Worm (Caenorhabditis elegans) whole organism, young adult: Measurements from ENCODE around the gene hcp-3.

Experiments used
- K12H6.12 ChIP-seq: fragments of 200-800 bp; sonication (Bioruptor generic); optimal IDR thresholded peaks from 2 replicates; lab custom pipeline; 2018; ENCODE audit warnings: mild to moderate bottlenecking, missing genetic modification characterization, missing compliant biosample characterization
- ama-1 ChIP-seq, 3 experiments: fragments of 150-350 bp in 1 of 3; sonication (generic microtip) in 2 of 3; optimal IDR thresholded peaks; 2 replicates each; lab custom pipeline; 2014 to 2018; ENCODE audit warnings: missing biosample characterization in 2 of 3, missing genetic modification characterization in 2 of 3, missing genetic modification reagents in 2 of 3
- atf-7 ChIP-seq: sonication (generic microtip); optimal IDR thresholded peaks from 2 replicates; lab custom pipeline; 2017; ENCODE audit warnings: mild to moderate bottlenecking, missing genetic modification characterization, missing compliant biosample characterization
- ceh-40 ChIP-seq: fragments of 200-800 bp; sonication (Bioruptor generic); IDR thresholded peaks from 2 replicates; pipeline ENCODE4 v1.3.6; 2022; ENCODE audit warnings: missing genetic modification characterization, missing compliant biosample characterization
- dpl-1 ChIP-seq: fragments of 150-350 bp; optimal IDR thresholded peaks from 2 replicates; lab custom pipeline; 2014; ENCODE audit warnings: missing biosample characterization, missing genetic modification reagents, missing genetic modification characterization
- let-607 ChIP-seq, 2 experiments: fragments of 200-800 bp in 1 of 2; sonication (Bioruptor generic) in 1 of 2; sonication (generic microtip) in 1 of 2; optimal IDR thresholded peaks; 2 replicates each; lab custom pipeline; 2016 to 2018; ENCODE audit warnings: mild to moderate bottlenecking in 2 of 2, missing compliant biosample characterization in 2 of 2, missing genetic modification characterization in 2 of 2, moderate library complexity in 2 of 2, missing genotype in 1 of 2
- lin-26 ChIP-seq: fragments of 200-800 bp; sonication (Bioruptor generic); IDR thresholded peaks from 2 replicates; pipeline ENCODE4 v1.3.6; 2022; ENCODE audit warnings: missing genetic modification reagents, missing genetic modification characterization, missing compliant biosample characterization
- lin-35 ChIP-seq, 3 experiments: fragments of 150-350 bp in 2 of 3; sonication (generic microtip) in 1 of 3; optimal IDR thresholded peaks; 2 replicates each; lab custom pipeline; 2014 to 2018; ENCODE audit warnings: missing biosample characterization in 3 of 3, missing genetic modification characterization in 3 of 3, missing genetic modification reagents in 3 of 3
- sea-2 ChIP-seq: fragments of 200-800 bp; sonication (Bioruptor generic); IDR thresholded peaks from 2 replicates; pipeline ENCODE4 v1.3.6; 2022; ENCODE audit warnings: missing genetic modification characterization, missing compliant biosample characterization
- snpc-4 ChIP-seq, 5 experiments: fragments of 150-350 bp in 1 of 5; sonication (generic microtip) in 4 of 5; optimal IDR thresholded peaks; 2 replicates each; lab custom pipeline; 2014 to 2018; ENCODE audit warnings: missing genetic modification characterization in 5 of 5, missing biosample characterization in 3 of 5, antibody characterized with exemption in 2 of 5, mild to moderate bottlenecking in 2 of 5, missing compliant biosample characterization in 2 of 5, missing genotype in 2 of 5, moderate library complexity in 2 of 5, missing genetic modification reagents in 1 of 5
- tbx-9 ChIP-seq: sonication (generic microtip); optimal IDR thresholded peaks from 2 replicates; lab custom pipeline; 2016; ENCODE audit warnings: borderline replicate concordance, missing genetic modification characterization, inconsistent platforms, missing compliant biosample characterization

DNA sequence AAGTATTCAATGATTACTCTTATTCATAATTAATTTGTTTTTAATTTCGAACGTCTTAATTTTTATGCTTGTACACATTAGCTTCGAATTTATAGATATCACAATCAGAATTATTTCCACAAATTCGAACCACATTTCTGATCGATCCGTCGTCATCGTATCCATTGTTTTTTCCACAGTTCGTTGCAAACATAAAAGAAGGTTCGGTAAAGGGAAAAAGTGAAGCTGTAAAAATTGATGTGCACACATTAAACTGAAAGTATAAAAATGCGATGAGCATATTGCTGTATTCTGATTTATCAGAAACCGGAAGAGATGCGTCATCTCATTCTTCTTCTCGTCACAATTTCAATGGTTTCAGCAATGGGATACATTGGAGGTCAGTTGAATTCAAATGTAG lies 19.2 kb downstream of the hcp-3 start, which contains the start of gene C48B4.12:
- TF ChIP-seq lin-35 (GFP tag; optimal IDR thresholded peaks at IDR 0.05; lab: Kevin White, UChicago), result no peak
- TF ChIP-seq K12H6.12 (tag; lab: Kevin White, UChicago), result no peak
- no peak for TF ChIP-seq let-607 (tag; optimal IDR thresholded peaks at IDR 0.05; lab: Kevin White, UChicago)
- TF ChIP-seq tbx-9 (tag; lab: Kevin White, UChicago), result no peak
- no peak for TF ChIP-seq snpc-4 (GFP tag; optimal IDR thresholded peaks at IDR 0.05; lab: Kevin White, UChicago)
- TF ChIP-seq snpc-4 (tag; optimal IDR thresholded peaks at IDR 0.05; lab: Kevin White, UChicago), result no peak
- TF ChIP-seq ama-1 (optimal IDR thresholded peaks at IDR 0.05; lab: Kevin White, UChicago), result no peak
- TF ChIP-seq ama-1 (GFP tag; optimal IDR thresholded peaks at IDR 0.05; lab: Kevin White, UChicago), result no peak
- TF ChIP-seq atf-7, result no peak
- no peak for TF ChIP-seq dpl-1 (GFP tag; lab: Kevin White, UChicago)
- TF ChIP-seq sea-2 (GFP tag; lab: Robert Waterston, UW), result no peak
- no peak for TF ChIP-seq ceh-40 (GFP tag; lab: Robert Waterston, UW)
- no peak for TF ChIP-seq lin-26
